Worm (Caenorhabditis elegans) whole organism, early embryonic: ENCODE measurements around the gene C13A2.5.
"Not testable (repeated sequence)": the region's sequence is repeated elsewhere in the genome, so short reads cannot be mapped to it uniquely, and the experiment has no call there.

Experiments
- B0310.2 ChIP-seq: sonication (generic microtip); optimal IDR thresholded peaks from 2 replicates; lab custom pipeline; 2016; ENCODE audit warnings: mild to moderate bottlenecking, missing genetic modification characterization, missing compliant biosample characterization
- F13C5.2 ChIP-seq: sonication (generic microtip); optimal IDR thresholded peaks from 2 replicates; lab custom pipeline; 2017; ENCODE audit warnings: mild to moderate bottlenecking, missing genetic modification characterization, inconsistent platforms, missing compliant biosample characterization
- aly-1 ChIP-seq: sonication (generic microtip); optimal IDR thresholded peaks from 2 replicates; lab custom pipeline; 2016; ENCODE audit warnings: missing genetic modification characterization, missing compliant biosample characterization
- ama-1 ChIP-seq: fragments of 150-350 bp; optimal IDR thresholded peaks from 2 replicates; lab custom pipeline; 2014
- ceh-13 ChIP-seq: fragments of 200-800 bp; sonication (Bioruptor generic); optimal IDR thresholded peaks from 2 replicates; lab custom pipeline; 2018; ENCODE audit warnings: mild to moderate bottlenecking, missing genetic modification characterization, missing compliant biosample characterization
- ceh-36 ChIP-seq: sonication (generic microtip); optimal IDR thresholded peaks from 2 replicates; lab custom pipeline; 2016; ENCODE audit warnings: missing genetic modification characterization, inconsistent platforms, missing compliant biosample characterization
- ets-7 ChIP-seq: sonication (generic microtip); optimal IDR thresholded peaks from 2 replicates; lab custom pipeline; 2016; ENCODE audit warnings: missing genotype, missing genetic modification characterization, missing compliant biosample characterization
- flt-1 ChIP-seq: fragments of 200-800 bp; sonication (Bioruptor generic); IDR thresholded peaks from 2 replicates; pipeline ENCODE4 v1.3.6; 2022; ENCODE audit warnings: missing genetic modification characterization, missing compliant biosample characterization
- hmbx-1 ChIP-seq: sonication (generic microtip); optimal IDR thresholded peaks from 2 replicates; lab custom pipeline; 2016; ENCODE audit warnings: mild to moderate bottlenecking, missing genetic modification characterization, missing compliant biosample characterization
- hmg-4 ChIP-seq: fragments of 200-800 bp; sonication (Bioruptor generic); optimal IDR thresholded peaks from 2 replicates; lab custom pipeline; 2018; ENCODE audit warnings: mild to moderate bottlenecking, missing genetic modification characterization, missing compliant biosample characterization
- hnd-1 ChIP-seq: sonication (generic microtip); optimal IDR thresholded peaks from 2 replicates; lab custom pipeline; 2016; ENCODE audit warnings: missing genetic modification characterization, missing compliant biosample characterization
- pes-1 ChIP-seq: fragments of 200-800 bp; sonication (Bioruptor generic); IDR thresholded peaks from 2 replicates; pipeline ENCODE4 v1.3.6; 2022; ENCODE audit warnings: missing genetic modification reagents, missing genetic modification characterization, missing compliant biosample characterization
- scrt-1 ChIP-seq: fragments of 200-800 bp; sonication (Bioruptor generic); IDR thresholded peaks from 2 replicates; pipeline ENCODE4 v1.3.6; 2022; ENCODE audit warnings: missing genetic modification characterization, missing compliant biosample characterization
- sea-1 ChIP-seq: fragments of 200-800 bp; sonication (Bioruptor generic); conservative IDR thresholded peaks from 2 replicates; pipeline ENCODE4 v1.3.6; 2022; ENCODE audit warnings: missing genetic modification characterization, missing compliant biosample characterization
- tbx-11 ChIP-seq: fragments of 200-800 bp; sonication (Bioruptor generic); IDR thresholded peaks from 2 replicates; pipeline ENCODE4 v1.3.6; 2022; ENCODE audit warnings: missing genetic modification characterization, missing compliant biosample characterization
- tbx-37 ChIP-seq: fragments of 200-800 bp; sonication (Bioruptor generic); conservative IDR thresholded peaks from 2 replicates; pipeline ENCODE4 v1.3.6; 2022; ENCODE audit warnings: missing genetic modification reagents, missing genetic modification characterization, missing compliant biosample characterization
- tra-4 ChIP-seq: sonication (generic microtip); optimal IDR thresholded peaks from 2 replicates; lab custom pipeline; 2017; ENCODE audit warnings: missing genetic modification characterization, missing compliant biosample characterization

Gene C13A2.5

DNA sequence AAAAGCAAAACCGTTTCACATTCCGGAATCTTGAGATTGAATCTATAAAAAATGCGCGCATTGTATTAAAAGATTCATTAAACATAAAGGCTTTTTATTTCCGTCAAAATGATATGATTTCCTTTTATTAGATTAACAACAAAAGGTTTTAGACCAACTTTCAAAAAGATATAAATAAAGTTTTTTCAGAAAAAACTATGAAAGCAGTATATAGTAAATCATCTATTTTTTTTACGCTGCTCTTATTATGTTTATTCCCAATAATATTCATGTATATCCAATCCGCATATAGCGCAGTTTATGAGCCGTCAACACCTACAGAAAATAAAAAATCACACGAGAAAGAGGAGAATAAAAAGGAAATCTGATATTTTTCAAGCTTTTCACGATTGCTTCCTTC is 28.9 kb downstream of the C13A2.5 start, which contains the start of gene F07G11.2:
TSS of gene F07G11.2 (plus strand) at position 301 of the 400 bp plus-strand sequence.
- TF ChIP-seq tra-4, pes-1, aly-1: not testable (repeated sequence)

DNA sequence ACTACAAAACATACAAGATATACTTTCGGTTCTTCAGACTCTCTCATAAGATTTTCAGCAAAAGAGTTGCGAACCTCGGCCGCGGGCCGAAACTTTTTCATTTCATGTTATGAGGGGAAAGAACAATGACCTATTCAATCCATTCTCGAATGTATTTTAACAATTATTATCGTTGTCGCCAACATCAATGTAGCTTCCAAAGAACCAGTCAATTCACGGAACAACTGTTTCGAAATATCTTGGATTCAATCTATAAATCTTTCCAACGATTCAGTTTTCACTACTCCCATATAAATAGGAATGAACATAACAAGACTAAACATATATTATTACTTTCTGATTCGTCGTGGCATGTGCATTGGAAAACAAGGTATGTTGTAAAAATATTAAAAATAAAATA is 31.5 kb downstream of the C13A2.5 start, which contains the start of gene F07G11.1:
TSS of gene F07G11.1 (plus strand) at position 301 of the 400 bp plus-strand sequence.
- TF ChIP-seq tbx-11 (no peak), hnd-1 (tag; lab: Kevin White, UChicago) (no peak), scrt-1 (no peak), ets-7 (tag; lab: Kevin White, UChicago) (no peak)

DNA sequence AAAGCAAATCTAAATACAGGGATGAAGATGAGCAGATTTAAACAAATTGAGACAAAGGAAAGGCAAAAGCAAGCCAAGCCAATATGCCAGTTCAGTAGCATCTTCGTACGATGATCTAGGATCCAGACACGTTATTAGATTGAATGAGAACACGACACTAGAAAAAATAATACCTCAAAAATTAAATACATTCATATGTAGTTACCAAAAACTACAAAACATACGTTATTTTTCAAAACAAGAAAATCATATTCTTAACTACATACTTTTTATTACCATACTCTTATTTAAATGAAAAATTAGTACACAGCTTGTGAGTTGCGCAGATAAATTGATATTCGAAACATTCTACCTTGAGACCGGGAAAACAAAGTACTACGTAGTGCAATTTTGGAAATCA is 37.6 kb downstream of the C13A2.5 start, which contains the start of gene srx-6:
TSS of gene srx-6 (minus strand) at position 101 of the 400 bp plus-strand sequence.
- TF ChIP-seq flt-1 (GFP tag; lab: Robert Waterston, UW) = no peak
- TF ChIP-seq pes-1 = no peak
- no peak for TF ChIP-seq B0310.2
- no peak for TF ChIP-seq hnd-1 (tag; lab: Kevin White, UChicago)
- TF ChIP-seq F13C5.2 = no peak
- no peak for TF ChIP-seq scrt-1
- no peak for TF ChIP-seq sea-1 (GFP tag; lab: Robert Waterston, UW)
- TF ChIP-seq ceh-36 (tag; lab: Kevin White, UChicago) = no peak
- TF ChIP-seq aly-1 = no peak
- TF ChIP-seq tbx-11 = no peak
- no peak for TF ChIP-seq hmbx-1 (tag; lab: Kevin White, UChicago)
- TF ChIP-seq ama-1 = no peak
- no peak for TF ChIP-seq hmg-4
- no peak for TF ChIP-seq tra-4
- TF ChIP-seq ets-7 (tag; lab: Kevin White, UChicago) = no peak
- TF ChIP-seq ceh-13 (GFP tag; lab: Kevin White, UChicago) = no peak
- TF ChIP-seq tbx-37 (GFP tag; lab: Robert Waterston, UW) = no peak

- TF ChIP-seq hmg-4 (no peak), sea-1 (GFP tag; lab: Robert Waterston, UW) (no peak), scrt-1 (no peak), hnd-1 (tag; lab: Kevin White, UChicago) (no peak), tbx-11 (no peak), B0310.2 (no peak), ets-7 (tag; lab: Kevin White, UChicago) (no peak), pes-1 (no peak), aly-1 (no peak), ama-1 (no peak)
Observed at ce11 chrV:7320909-7321308, 45.3 kb downstream of the C13A2.5 start, which contains the start of gene lmd-4. Gene lmd-4, minus strand, starts transcription at chrV:7321009.

DNA sequence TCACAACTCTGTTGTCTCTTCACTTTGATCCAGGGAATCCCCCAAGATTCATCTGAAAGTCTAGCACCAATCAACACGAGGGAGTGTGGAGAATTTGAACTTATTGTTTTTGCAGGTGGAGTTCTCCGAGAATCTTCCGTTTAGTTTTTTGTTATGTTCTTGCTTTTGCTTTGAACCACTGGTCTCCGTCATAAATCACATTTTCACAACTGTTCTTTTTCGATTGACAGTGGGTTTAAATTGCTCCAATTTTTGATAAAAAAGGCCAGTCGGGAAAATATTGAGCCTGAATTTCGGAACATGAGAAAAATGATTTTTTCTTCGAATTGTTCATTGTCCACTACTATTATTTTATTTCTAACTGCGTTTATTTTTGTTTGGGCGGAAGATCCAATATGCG is 46.3 kb downstream of the C13A2.5 start, which contains the start of gene F10G2.10:
TSS of gene F10G2.10 (plus strand) at position 301 of the 400 bp plus-strand sequence.
- no peak for TF ChIP-seq flt-1 (GFP tag; lab: Robert Waterston, UW)
- TF ChIP-seq aly-1 = no peak
- no peak for TF ChIP-seq hmg-4
- no peak for TF ChIP-seq hmbx-1 (tag; lab: Kevin White, UChicago)
- TF ChIP-seq tra-4 = no peak
- no peak for TF ChIP-seq sea-1 (GFP tag; lab: Robert Waterston, UW)
- TF ChIP-seq B0310.2 = no peak
- no peak for TF ChIP-seq pes-1
- TF ChIP-seq ceh-13 (GFP tag; lab: Kevin White, UChicago) = no peak
- no peak for TF ChIP-seq tbx-37 (GFP tag; lab: Robert Waterston, UW)
- no peak for TF ChIP-seq ceh-36 (tag; lab: Kevin White, UChicago)
- TF ChIP-seq hnd-1 (tag; lab: Kevin White, UChicago) = no peak
- TF ChIP-seq scrt-1 = no peak
- no peak for TF ChIP-seq ets-7 (tag; lab: Kevin White, UChicago)

DNA sequence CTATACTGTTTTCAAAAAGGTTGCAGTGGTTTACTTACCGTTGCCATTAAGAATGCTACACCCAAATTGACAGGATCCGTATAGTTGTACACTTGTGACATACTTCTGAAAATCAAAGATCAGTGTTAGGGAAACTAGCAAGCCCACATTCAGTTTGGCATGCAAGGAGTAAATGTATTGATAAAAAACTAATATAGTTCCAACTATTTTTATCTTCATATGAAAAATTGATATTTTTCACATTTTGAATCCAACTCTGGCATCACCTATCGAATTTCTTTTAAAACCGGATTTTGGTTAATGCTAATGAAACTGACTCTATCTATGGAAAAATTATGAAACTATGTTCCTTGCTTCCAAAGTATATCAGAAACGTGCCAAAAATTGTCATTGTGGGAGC is 49.7 kb downstream of the C13A2.5 start, which contains the start of gene srx-92:
TSS of gene srx-92 (minus strand) at position 101 of the 400 bp plus-strand sequence.
- TF ChIP-seq pes-1 = no peak
- TF ChIP-seq F13C5.2 = no peak
- TF ChIP-seq tbx-11 = no peak
- TF ChIP-seq hnd-1 (tag; lab: Kevin White, UChicago) = no peak
- no peak for TF ChIP-seq scrt-1
- no peak for TF ChIP-seq aly-1
- no peak for TF ChIP-seq tra-4

DNA sequence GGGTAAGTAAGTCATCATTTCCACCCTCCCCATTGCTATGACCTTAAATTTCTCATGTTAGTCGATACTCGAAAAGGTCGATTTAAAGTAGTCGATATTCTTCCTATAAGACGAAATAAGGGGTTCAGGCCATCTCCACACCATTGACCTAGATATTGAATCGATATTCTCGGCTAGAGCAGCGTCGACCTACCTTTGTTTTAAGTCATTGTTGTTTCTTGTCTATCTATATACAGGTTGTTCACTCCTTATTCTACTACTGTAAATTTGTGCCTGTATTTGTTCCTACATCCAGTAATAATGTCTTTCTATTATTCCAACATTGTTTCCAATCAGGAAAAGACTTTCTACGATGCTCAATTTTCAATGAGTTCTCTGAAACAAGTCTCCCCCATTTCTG is 51.3 kb downstream of the C13A2.5 start, which contains the start of gene F10G2.4:
TSS of gene F10G2.4 (plus strand) at position 301 of the 400 bp plus-strand sequence.
- TF ChIP-seq ama-1 (no peak), tbx-11 (no peak), tbx-37 (GFP tag; lab: Robert Waterston, UW) (no peak), aly-1 (no peak), hmbx-1 (tag; lab: Kevin White, UChicago) (no peak)
